Worm (Caenorhabditis elegans): ENCODE results near the gene vkmt-1.

ce11 chrIV:12301161-12301560 lies 22.6 kb downstream of the vkmt-1 start, which contains the start of gene oac-59:
- TF ChIP-seq flt-1 (GFP tag; IDR thresholded peaks at IDR 0.05) (no peak), tab-1 (GFP tag; IDR thresholded peaks at IDR 0.05) (no peak)
